Fruit fly (Drosophila melanogaster) S2 (cell line): ENCODE data around the gene eIF2A.

Experiments
- CG8478 ChIP-seq: fragments of >200 bp; optimal IDR thresholded peaks from 2 replicates; lab custom pipeline; 2018
- CTCF ChIP-seq, 2 experiments: fragments of >200 bp; optimal IDR thresholded peaks; 2 replicates each; lab custom pipeline; 2018

dm6 chr3L:21808568-21808967 is 16.0 kb upstream of the eIF2A start, which contains the start of gene eg:
- TF ChIP-seq CG8478 (lab: Kevin White, UChicago) (no peak), CTCF (optimal IDR thresholded peaks at IDR 0.05; lab: Kevin White, UChicago) (no peak)
